Worm (Caenorhabditis elegans) whole organism, L4/young adult: ENCODE results near the gene F25G6.1.

Experiments
- W03F9.2 ChIP-seq: fragments of 150-350 bp; optimal IDR thresholded peaks from 2 replicates; lab custom pipeline; 2014; ENCODE audit warnings: missing biosample characterization, missing genetic modification characterization
- dao-5 ChIP-seq: sonication (generic microtip); optimal IDR thresholded peaks from 2 replicates; lab custom pipeline; 2016; ENCODE audit warnings: missing genotype, missing genetic modification characterization, moderate library complexity, missing compliant biosample characterization
- him-1 ChIP-seq: sonication (generic microtip); optimal IDR thresholded peaks from 2 replicates; lab custom pipeline; 2016; ENCODE audit warnings: missing genotype, missing genetic modification reagents, missing genetic modification characterization, missing compliant biosample characterization

Gene F25G6.1

ce11 chrV:8565075-8565474, 9.8 kb upstream of the F25G6.1 start, which contains the start of gene F25G6.8:
F25G6.8 (minus strand) TSS chrV:8565175.
- no peak for TF ChIP-seq him-1 (tag; lab: Kevin White, UChicago)
- TF ChIP-seq W03F9.2 (tag; lab: Kevin White, UChicago), result no peak
- TF ChIP-seq dao-5 (tag; lab: Kevin White, UChicago), result no peak

- TF ChIP-seq him-1 (tag; lab: Kevin White, UChicago) (no peak), dao-5 (tag; lab: Kevin White, UChicago) (no peak), W03F9.2 (tag; lab: Kevin White, UChicago) (no peak)
Observed at ce11 chrV:8569172-8569571, 5.7 kb upstream of the F25G6.1 start.

ce11 chrV:8569841-8570361, 5.0 kb upstream of the F25G6.1 start, which contains the start of the genes F25G6.9 and symk-1:
F25G6.9 (minus strand) TSS chrV:8570000.
symk-1 (plus strand) TSS chrV:8570311.
- TF ChIP-seq W03F9.2 (tag; lab: Kevin White, UChicago) (peak; percentile 70), him-1 (tag; lab: Kevin White, UChicago) (no peak)

ce11 chrV:8580961-8581360, 6.1 kb downstream of the F25G6.1 start, which contains the start of gene C10B5.1:
C10B5.1 (plus strand) TSS chrV:8581261.
- TF ChIP-seq him-1 (tag; lab: Kevin White, UChicago) (no peak), dao-5 (tag; lab: Kevin White, UChicago) (no peak), W03F9.2 (tag; lab: Kevin White, UChicago) (no peak)

ce11 chrV:8586472-8586871, 11.6 kb downstream of the F25G6.1 start:
- TF ChIP-seq dao-5 (tag; lab: Kevin White, UChicago) (no peak), W03F9.2 (tag; lab: Kevin White, UChicago) (no peak), him-1 (tag; lab: Kevin White, UChicago) (no peak)

- TF ChIP-seq him-1 (tag; lab: Kevin White, UChicago) (no peak), dao-5 (tag; lab: Kevin White, UChicago) (no peak), W03F9.2 (tag; lab: Kevin White, UChicago) (no peak)
Observed at ce11 chrV:8586920-8587319, 12.1 kb downstream of the F25G6.1 start.

ce11 chrV:8588079-8588478, 13.2 kb downstream of the F25G6.1 start, which contains the start of gene C10B5.3:
C10B5.3 (minus strand) TSS chrV:8588179.
- TF ChIP-seq W03F9.2 (tag; lab: Kevin White, UChicago), result no peak
- no peak for TF ChIP-seq him-1 (tag; lab: Kevin White, UChicago)
- no peak for TF ChIP-seq dao-5 (tag; lab: Kevin White, UChicago)

- TF ChIP-seq W03F9.2 (tag; lab: Kevin White, UChicago) (no peak), dao-5 (tag; lab: Kevin White, UChicago) (no peak), him-1 (tag; lab: Kevin White, UChicago) (no peak)
Observed at ce11 chrV:8592691-8593307, 17.9 kb downstream of the F25G6.1 start.

- TF ChIP-seq W03F9.2 (tag; lab: Kevin White, UChicago) (no peak), dao-5 (tag; lab: Kevin White, UChicago) (no peak), him-1 (tag; lab: Kevin White, UChicago) (no peak)
Observed at ce11 chrV:8594105-8594964, 19.5 kb downstream of the F25G6.1 start, which contains the start of gene tag-196. tag-196 (plus strand) TSS chrV:8594914.

ce11 chrV:8599192-8599591, 24.3 kb downstream of the F25G6.1 start, which contains the start of gene F41E6.7:
F41E6.7 (minus strand) TSS chrV:8599292.
- TF ChIP-seq dao-5 (tag; lab: Kevin White, UChicago) (no peak), him-1 (tag; lab: Kevin White, UChicago) (no peak), W03F9.2 (tag; lab: Kevin White, UChicago) (no peak)

ce11 chrV:8599957-8600356, 25.1 kb downstream of the F25G6.1 start:
- TF ChIP-seq W03F9.2 (tag; lab: Kevin White, UChicago) (no peak), him-1 (tag; lab: Kevin White, UChicago) (no peak), dao-5 (tag; lab: Kevin White, UChicago) (no peak)

ce11 chrV:8601420-8601819, 26.6 kb downstream of the F25G6.1 start, which contains the start of gene F41E6.8:
F41E6.8 (minus strand) TSS chrV:8601520.
- TF ChIP-seq him-1 (tag; lab: Kevin White, UChicago) (no peak), W03F9.2 (tag; lab: Kevin White, UChicago) (no peak), dao-5 (tag; lab: Kevin White, UChicago) (no peak)

- TF ChIP-seq dao-5 (tag; lab: Kevin White, UChicago) (no peak), him-1 (tag; lab: Kevin White, UChicago) (no peak), W03F9.2 (tag; lab: Kevin White, UChicago) (no peak)
Observed at ce11 chrV:8602638-8603037, 27.8 kb downstream of the F25G6.1 start, which contains the start of gene F41E6.15. F41E6.15 (minus strand) TSS chrV:8602738.
